Worm (Caenorhabditis elegans): ENCODE data around the gene B0564.2.
A peak's percentile ranks its signal among the peaks of the same experiment; 100 is the strongest.

B0564.2 gene

ce11 chrIV:13140792-13141191 lies 33.3 kb downstream of the B0564.2 start (continued):
- peak; percentile 62 for TF ChIP-seq hmg-1.2 (GFP tag; IDR thresholded peaks at IDR 0.05)
- peak; percentile 31; the same call in 1 of the 2 replicates for TF ChIP-seq ceh-100 (GFP tag; IDR thresholded peaks at IDR 0.05)

ce11 chrIV:13142254-13142653 lies 34.8 kb downstream of the B0564.2 start, which contains the start of gene spe-43:
Gene spe-43 (minus strand): TSS chrIV:13142354.
- no peak for TF ChIP-seq madf-8 (GFP tag; conservative IDR thresholded peaks at IDR 0.05)
- TF ChIP-seq let-526 (GFP tag; IDR thresholded peaks at IDR 0.05), result no peak
- no peak for TF ChIP-seq rpc-1 (optimal IDR thresholded peaks at IDR 0.05)
- TF ChIP-seq rpc-1 (tag; optimal IDR thresholded peaks at IDR 0.05), result no peak
- TF ChIP-seq attf-3 (GFP tag; conservative IDR thresholded peaks at IDR 0.05), result no peak
- TF ChIP-seq tbp1 (GFP tag; optimal IDR thresholded peaks at IDR 0.05), result no peak
- no peak for TF ChIP-seq nhr-90 (tag; optimal IDR thresholded peaks at IDR 0.05)
- no peak for TF ChIP-seq Y56A3A.18 (GFP tag; IDR thresholded peaks at IDR 0.05)
- no peak for TF ChIP-seq aptf-2 (GFP tag; conservative IDR thresholded peaks at IDR 0.05)

- TF ChIP-seq ztf-18 (tag; optimal IDR thresholded peaks at IDR 0.05), result no peak
- TF ChIP-seq Y56A3A.18 (GFP tag; IDR thresholded peaks at IDR 0.05), result no peak
- no peak for TF ChIP-seq F52B5.7 (tag; optimal IDR thresholded peaks at IDR 0.05)
- no peak for TF ChIP-seq nhr-90 (tag; optimal IDR thresholded peaks at IDR 0.05)
- no peak for TF ChIP-seq chd-7 (tag; optimal IDR thresholded peaks at IDR 0.05)
Measured at ce11 chrIV:13149276-13149675, 41.8 kb downstream of the B0564.2 start, which contains the start of gene nlp-79. Gene nlp-79 (plus strand): TSS chrIV:13149576.

ce11 chrIV:13154391-13155283 lies 47.2 kb downstream of the B0564.2 start, which contains the start of the genes crld-1 and msh-5:
Gene crld-1 (minus strand): TSS chrIV:13154441.
Gene msh-5 (plus strand): TSS chrIV:13155233.
- TF ChIP-seq zfh-2 (GFP tag; conservative IDR thresholded peaks at IDR 0.05) (no peak), cebp-1 (GFP tag; IDR thresholded peaks at IDR 0.05) (no peak), cebp-1 (tag; optimal IDR thresholded peaks at IDR 0.05) (no peak), attf-6 (GFP tag; IDR thresholded peaks at IDR 0.05) (peak; percentile 71; the same call in 1 of the 2 replicates), xnd-1 (tag; optimal IDR thresholded peaks at IDR 0.05) (peak; percentile 81), let-526 (GFP tag; IDR thresholded peaks at IDR 0.05) (no peak), tbp1 (GFP tag; optimal IDR thresholded peaks at IDR 0.05) (peak; percentile 29), madf-6 (GFP tag; IDR thresholded peaks at IDR 0.05) (peak; percentile 90), T07F8.4 (tag; optimal IDR thresholded peaks at IDR 0.05) (no peak), F39B2.1 (GFP tag; IDR thresholded peaks at IDR 0.05) (no peak), lsl-1 (GFP tag; optimal IDR thresholded peaks at IDR 0.05) (peak; percentile 97), unc-62 (GFP tag; optimal IDR thresholded peaks at IDR 0.05) (no peak), Y56A3A.18 (GFP tag; IDR thresholded peaks at IDR 0.05) (no peak), F37B4.10 (GFP tag; IDR thresholded peaks at IDR 0.05) (no peak), ztf-28 (GFP tag; IDR thresholded peaks at IDR 0.05) (no peak), snpc-1.1 (tag; optimal IDR thresholded peaks at IDR 0.05; ENCODE audit: insufficient read depth) (no peak), D2030.7 (GFP tag; IDR thresholded peaks at IDR 0.05) (peak; percentile 54), F57A8.1 (GFP tag; optimal IDR thresholded peaks at IDR 0.05) (no peak), ztf-26 (tag; optimal IDR thresholded peaks at IDR 0.05) (no peak), atf-7 (tag; optimal IDR thresholded peaks at IDR 0.05) (no peak), F22D6.2 (tag; optimal IDR thresholded peaks at IDR 0.05) (no peak), mes-4 (tag; optimal IDR thresholded peaks at IDR 0.05) (no peak), ceh-79 (tag; optimal IDR thresholded peaks at IDR 0.05) (no peak), nhr-90 (tag; optimal IDR thresholded peaks at IDR 0.05) (no peak), ccch-3 (GFP tag; optimal IDR thresholded peaks at IDR 0.05) (no peak), F55B11.4 (tag; optimal IDR thresholded peaks at IDR 0.05; ENCODE audit: borderline replicate concordance, insufficient read depth) (no peak), zim-3 (tag; optimal IDR thresholded peaks at IDR 0.05) (no peak), sdz-38 (tag; optimal IDR thresholded peaks at IDR 0.05) (no peak), gei-17 (GFP tag; optimal IDR thresholded peaks at IDR 0.05) (no peak), tbx-9 (tag; optimal IDR thresholded peaks at IDR 0.05; ENCODE audit: borderline replicate concordance) (no peak), rcor-1 (GFP tag; IDR thresholded peaks at IDR 0.05) (0 out of 2 replicates have a peak, but pooled peaks have one; percentile 43)

Data from whole organism, young adult.